Fruit fly (Drosophila melanogaster): ENCODE data around the gene CG13284.
A peak's percentile ranks its signal among the peaks of the same experiment; 100 is the strongest.

dm6 chr2L:16815989-16816749 is 32.3 kb downstream of the CG13284 start, which contains the start of gene mdy:
- TF ChIP-seq CG8478 (optimal IDR thresholded peaks at IDR 0.05): no peak
- peak; percentile 82 to 94 for TF ChIP-seq CTCF (optimal IDR thresholded peaks at IDR 0.05)

Measured in S2 (cell line).